Worm (Caenorhabditis elegans) whole organism, mixed stage, embryonic: ENCODE results near the gene T26E4.2.
"Not testable (repeated sequence)": the region's sequence is repeated elsewhere in the genome, so short reads cannot be mapped to it uniquely, and the experiment has no call there.

ENCODE experiments used
- blmp-1 ChIP-seq: fragments of 150-350 bp; optimal IDR thresholded peaks from 2 replicates; lab custom pipeline; 2014; ENCODE audit warnings: missing biosample characterization, missing genetic modification characterization
- lsy-2 ChIP-seq: fragments of 150-350 bp; optimal IDR thresholded peaks from 2 replicates; lab custom pipeline; 2014; ENCODE audit warnings: missing biosample characterization, missing genetic modification characterization
- nhr-28 ChIP-seq: fragments of 150-350 bp; optimal IDR thresholded peaks from 2 replicates; lab custom pipeline; 2014; ENCODE audit warnings: missing biosample characterization, missing genetic modification characterization
- pha-4 ChIP-seq: fragments of 150-350 bp; optimal IDR thresholded peaks from 2 replicates; lab custom pipeline; 2018; ENCODE audit warnings: missing biosample characterization, missing genetic modification reagents, missing genetic modification characterization
- unc-62 ChIP-seq: fragments of 150-350 bp; optimal IDR thresholded peaks from 2 replicates; lab custom pipeline; 2014; ENCODE audit warnings: missing biosample characterization, missing genetic modification reagents, missing genetic modification characterization

ce11 chrV:15802623-15803022 lies 21.4 kb downstream of the T26E4.2 start, which contains the start of gene T26E4.9:
- not testable (repeated sequence) for TF ChIP-seq nhr-28 (tag; lab: Kevin White, UChicago); lsy-2; blmp-1; pha-4 (tag; lab: Kevin White, UChicago); unc-62 (GFP tag; lab: Kevin White, UChicago)
